Worm (Caenorhabditis elegans) whole organism, L1 larva: Measurements from ENCODE around the gene hrpa-2.

Experiments
- C04F5.9 ChIP-seq: sonication (generic microtip); optimal IDR thresholded peaks from 2 replicates; lab custom pipeline; 2016; ENCODE audit warnings: missing genetic modification characterization, missing compliant biosample characterization
- ama-1 ChIP-seq: fragments of 150-350 bp; optimal IDR thresholded peaks from 2 replicates; lab custom pipeline; 2014
- ceh-82 ChIP-seq, 3 experiments: fragments of 150-350 bp in 1 of 3; sonication (generic microtip) in 2 of 3; optimal IDR thresholded peaks; 2 replicates each; lab custom pipeline; 2014 to 2017; ENCODE audit warnings: missing biosample characterization in 3 of 3, missing genetic modification characterization in 3 of 3
- mdl-1 ChIP-seq, 2 experiments: fragments of 150-350 bp; optimal IDR thresholded peaks; 2 replicates each; lab custom pipeline; 2014 to 2017; ENCODE audit warnings: missing biosample characterization in 2 of 2, missing genetic modification characterization in 2 of 2, inconsistent platforms in 1 of 2
- skn-1 ChIP-seq: fragments of 150-350 bp; optimal IDR thresholded peaks from 2 replicates; lab custom pipeline; 2014; ENCODE audit warnings: missing biosample characterization, missing genetic modification characterization

DNA sequence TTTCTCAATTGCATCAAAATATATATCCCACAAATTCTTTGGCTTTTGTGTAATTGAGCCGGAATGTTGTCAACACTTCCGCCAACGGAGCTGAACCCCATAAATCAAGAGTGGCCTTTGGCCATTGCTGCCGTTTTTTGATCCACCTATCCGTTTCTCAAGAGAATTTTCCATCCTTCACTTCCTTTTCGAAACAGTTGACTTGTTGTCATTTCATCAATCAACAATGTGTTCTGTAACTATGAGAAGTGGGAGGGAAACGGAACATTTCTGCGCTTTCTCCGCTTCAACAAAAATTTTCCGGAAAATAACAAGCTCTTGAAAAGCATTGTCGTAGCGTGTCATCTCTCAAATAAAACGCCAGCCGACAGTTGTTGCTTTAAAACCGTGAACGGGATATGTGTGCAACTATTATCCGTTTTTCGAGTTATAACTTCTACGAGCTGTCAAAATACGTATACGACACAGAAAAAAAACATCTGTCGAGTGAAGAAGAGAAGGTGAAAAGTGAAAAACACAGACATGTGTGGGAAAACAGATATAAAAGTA is 16.3 kb upstream of the hrpa-2 start:
- TF ChIP-seq mdl-1 (tag; optimal IDR thresholded peaks at IDR 0.05; lab: Kevin White, UChicago) (no peak), ama-1 (lab: Kevin White, UChicago) (no peak), skn-1 (tag; lab: Kevin White, UChicago) (no peak), ceh-82 (tag; optimal IDR thresholded peaks at IDR 0.05; lab: Kevin White, UChicago) (no peak), C04F5.9 (no peak)
